Worm (Caenorhabditis elegans) whole organism, L4 larva: ENCODE results near the gene F58F6.6.

Source experiments
- F10B5.3 ChIP-seq: sonication (generic microtip); optimal IDR thresholded peaks from 2 replicates; lab custom pipeline; 2016; ENCODE audit warnings: mild to moderate bottlenecking, missing genetic modification characterization, missing compliant biosample characterization
- F37D6.2 ChIP-seq: sonication (generic microtip); optimal IDR thresholded peaks from 2 replicates; lab custom pipeline; 2016; ENCODE audit warnings: mild to moderate bottlenecking, missing genetic modification characterization, missing compliant biosample characterization
- F49E8.2 ChIP-seq: sonication (generic microtip); optimal IDR thresholded peaks from 2 replicates; lab custom pipeline; 2016; ENCODE audit warnings: missing compliant biosample characterization, mild to moderate bottlenecking, missing genetic modification characterization, borderline replicate concordance
- T20F7.1 ChIP-seq: fragments of 200-800 bp; sonication (Bioruptor generic); optimal IDR thresholded peaks from 2 replicates; lab custom pipeline; 2018; ENCODE audit warnings: mild to moderate bottlenecking, missing genetic modification characterization, missing compliant biosample characterization
- T26A8.4 ChIP-seq: fragments of 200-800 bp; sonication (Bioruptor generic); IDR thresholded peaks from 2 replicates; pipeline ENCODE4 v1.3.6; 2022; ENCODE audit warnings: missing genetic modification characterization, missing compliant biosample characterization
- Y105C5A.15 ChIP-seq: fragments of 200-800 bp; sonication (Bioruptor generic); IDR thresholded peaks from 2 replicates; pipeline ENCODE4 v1.3.6; 2022; ENCODE audit warnings: missing genetic modification characterization, missing compliant biosample characterization
- Y48G9A.11 ChIP-seq: fragments of 200-800 bp; sonication (Bioruptor generic); IDR thresholded peaks from 2 replicates; pipeline ENCODE4 v1.3.6; 2022; ENCODE audit warnings: missing genetic modification reagents, missing genetic modification characterization, missing compliant biosample characterization
- ZK546.5 ChIP-seq, 2 experiments: sonication (generic microtip); optimal IDR thresholded peaks; 2 replicates each; lab custom pipeline; 2017; ENCODE audit warnings: missing biosample characterization in 2 of 2, missing genetic modification characterization in 2 of 2
- aha-1 ChIP-seq: fragments of 150-350 bp; peaks from one replicate; lab custom pipeline; 2014; ENCODE audit warnings: missing biosample characterization, missing genetic modification characterization
- arid-1 ChIP-seq: fragments of 200-800 bp; sonication (Bioruptor generic); conservative IDR thresholded peaks from 2 replicates; pipeline ENCODE4 v1.3.6; 2022; ENCODE audit warnings: missing genetic modification reagents, missing genetic modification characterization, missing compliant biosample characterization
- ceh-20 ChIP-seq: fragments of 200-800 bp; sonication (Bioruptor generic); IDR thresholded peaks from 2 replicates; pipeline ENCODE4 v1.3.6; 2022; ENCODE audit warnings: missing genetic modification reagents, missing genetic modification characterization, missing compliant biosample characterization
- ceh-28 ChIP-seq: fragments of 150-350 bp; optimal IDR thresholded peaks from 2 replicates; lab custom pipeline; 2014; ENCODE audit warnings: missing biosample characterization, missing genetic modification reagents, missing genetic modification characterization
- ceh-62 ChIP-seq: sonication (generic microtip); optimal IDR thresholded peaks from 2 replicates; lab custom pipeline; 2017; ENCODE audit warnings: missing biosample characterization, missing genetic modification characterization
- ces-1 ChIP-seq: fragments of 150-350 bp; sonication (generic microtip); optimal IDR thresholded peaks from 4 replicates; lab custom pipeline; 2014; ENCODE audit warnings: missing biosample characterization, missing genetic modification reagents, missing genetic modification characterization
- ctbp-1 ChIP-seq: fragments of 200-800 bp; sonication (Bioruptor generic); IDR thresholded peaks from 2 replicates; pipeline ENCODE4 v1.3.6; 2022; ENCODE audit warnings: missing genetic modification reagents, missing genetic modification characterization, missing compliant biosample characterization
- daf-16 ChIP-seq, 3 experiments: sonication (generic microtip); optimal IDR thresholded peaks; 2 replicates each; lab custom pipeline; 2016 to 2017; ENCODE audit warnings: missing genetic modification characterization in 3 of 3, missing genetic modification reagents in 3 of 3, mild to moderate bottlenecking in 2 of 3, missing compliant biosample characterization in 2 of 3, missing biosample characterization in 1 of 3, moderate library complexity in 1 of 3
- daf-19 ChIP-seq: fragments of 200-800 bp; sonication (Bioruptor generic); conservative IDR thresholded peaks from 2 replicates; pipeline ENCODE4 v1.3.6; 2022; ENCODE audit warnings: missing genetic modification characterization, missing compliant biosample characterization
- daf-8 ChIP-seq: fragments of 200-800 bp; sonication (Bioruptor generic); IDR thresholded peaks from 2 replicates; pipeline ENCODE4 v1.3.6; 2022; ENCODE audit warnings: missing genetic modification characterization, missing compliant biosample characterization
- duxl-1 ChIP-seq: sonication (generic microtip); optimal IDR thresholded peaks from 2 replicates; lab custom pipeline; 2016; ENCODE audit warnings: mild to moderate bottlenecking, missing genetic modification characterization, moderate library complexity, missing compliant biosample characterization; ENCODE audit not compliant: poor library complexity
- egl-43 ChIP-seq: fragments of 200-800 bp; sonication (Bioruptor generic); IDR thresholded peaks from 2 replicates; pipeline ENCODE4 v1.3.6; 2022; ENCODE audit warnings: missing genetic modification reagents, missing genetic modification characterization, missing compliant biosample characterization
- fos-1 ChIP-seq: fragments of 150-350 bp; optimal IDR thresholded peaks from 2 replicates; lab custom pipeline; 2014; ENCODE audit warnings: missing biosample characterization, missing genetic modification characterization
- hif-1 ChIP-seq, 2 experiments: sonication (generic microtip); optimal IDR thresholded peaks; 2 replicates each; lab custom pipeline; 2016 to 2017; ENCODE audit warnings: missing compliant biosample characterization in 2 of 2, missing genetic modification characterization in 2 of 2, missing genetic modification reagents in 2 of 2, missing genotype in 2 of 2, mild to moderate bottlenecking in 1 of 2
- jun-1 ChIP-seq: fragments of 150-350 bp; optimal IDR thresholded peaks from 2 replicates; lab custom pipeline; 2014; ENCODE audit warnings: missing biosample characterization, missing genetic modification reagents, missing genetic modification characterization
- lim-7 ChIP-seq: fragments of 200-800 bp; sonication (Bioruptor generic); IDR thresholded peaks from 2 replicates; pipeline ENCODE4 v1.3.6; 2022; ENCODE audit warnings: missing genetic modification characterization, missing compliant biosample characterization
- lin-13 ChIP-seq: fragments of 150-350 bp; optimal IDR thresholded peaks from 2 replicates; lab custom pipeline; 2014; ENCODE audit warnings: missing biosample characterization, missing genetic modification reagents, missing genetic modification characterization
- lin-15B ChIP-seq: fragments of 150-350 bp; sonication (generic microtip); optimal IDR thresholded peaks from 3 replicates; lab custom pipeline; 2014; ENCODE audit warnings: missing biosample characterization, missing genetic modification characterization
- lin-29 ChIP-seq: fragments of 200-800 bp; sonication (Bioruptor generic); IDR thresholded peaks from 2 replicates; pipeline ENCODE4 v1.3.6; 2022; ENCODE audit warnings: missing genetic modification reagents, missing genetic modification characterization, missing compliant biosample characterization
- lin-38 ChIP-seq: fragments of 200-800 bp; sonication (Bioruptor generic); IDR thresholded peaks from 2 replicates; pipeline ENCODE4 v1.3.6; 2022; ENCODE audit warnings: missing genetic modification reagents, missing genetic modification characterization, missing compliant biosample characterization
- lin-39 ChIP-seq: fragments of 150-350 bp; optimal IDR thresholded peaks from 2 replicates; lab custom pipeline; 2014; ENCODE audit warnings: missing biosample characterization, missing genetic modification reagents, missing genetic modification characterization
- lsy-2 ChIP-seq, 2 experiments: fragments of 150-350 bp in 1 of 2; sonication (generic microtip) in 1 of 2; optimal IDR thresholded peaks; 2 replicates each; lab custom pipeline; 2014 to 2017; ENCODE audit warnings: missing biosample characterization in 2 of 2, missing genetic modification characterization in 2 of 2
- mdt-29 ChIP-seq: fragments of 200-800 bp; sonication (Bioruptor generic); IDR thresholded peaks from 2 replicates; pipeline ENCODE4 v1.3.6; 2022; ENCODE audit warnings: missing genetic modification reagents, missing genetic modification characterization, missing compliant biosample characterization
- mes-2 ChIP-seq: sonication (generic microtip); optimal IDR thresholded peaks from 2 replicates; lab custom pipeline; 2016; ENCODE audit warnings: missing genotype, mild to moderate bottlenecking, missing genetic modification characterization, missing compliant biosample characterization; ENCODE audit not compliant: poor library complexity, severe bottlenecking
- mxl-3 ChIP-seq: fragments of 200-800 bp; sonication (Bioruptor generic); optimal IDR thresholded peaks from 2 replicates; lab custom pipeline; 2018; ENCODE audit warnings: mild to moderate bottlenecking, missing genetic modification characterization, missing compliant biosample characterization
- nhr-11 ChIP-seq: fragments of 150-350 bp; optimal IDR thresholded peaks from 2 replicates; lab custom pipeline; 2014; ENCODE audit warnings: missing biosample characterization, missing genetic modification characterization
- nhr-237 ChIP-seq: sonication (generic microtip); optimal IDR thresholded peaks from 2 replicates; lab custom pipeline; 2017; ENCODE audit warnings: missing biosample characterization, missing genetic modification characterization
- nhr-25 ChIP-seq: sonication (generic microtip); optimal IDR thresholded peaks from 2 replicates; lab custom pipeline; 2017; ENCODE audit warnings: missing genetic modification characterization, mild to moderate bottlenecking, missing compliant biosample characterization, antibody characterized with exemption, moderate library complexity, borderline replicate concordance; ENCODE audit not compliant: insufficient read depth
- nhr-41 ChIP-seq: fragments of 200-800 bp; sonication (Bioruptor generic); IDR thresholded peaks from 2 replicates; pipeline ENCODE4 v1.3.6; 2022; ENCODE audit warnings: missing genetic modification reagents, missing genetic modification characterization, missing compliant biosample characterization
- nhr-42 ChIP-seq: fragments of 200-800 bp; sonication (Bioruptor generic); IDR thresholded peaks from 2 replicates; pipeline ENCODE4 v1.3.6; 2022; ENCODE audit warnings: missing genetic modification characterization, missing compliant biosample characterization
- nhr-48 ChIP-seq: sonication (generic microtip); optimal IDR thresholded peaks from 2 replicates; lab custom pipeline; 2016; ENCODE audit warnings: mild to moderate bottlenecking, missing genetic modification characterization, missing compliant biosample characterization
- saeg-2 ChIP-seq: fragments of 200-800 bp; sonication (Bioruptor generic); IDR thresholded peaks from 2 replicates; pipeline ENCODE4 v1.3.6; 2022; ENCODE audit warnings: missing genetic modification reagents, missing genetic modification characterization, missing compliant biosample characterization
- skn-1 ChIP-seq: fragments of 150-350 bp; optimal IDR thresholded peaks from 2 replicates; lab custom pipeline; 2014; ENCODE audit warnings: missing biosample characterization, missing genetic modification characterization
- snpc-1.2 ChIP-seq: fragments of 200-800 bp; sonication (Bioruptor generic); IDR thresholded peaks from 2 replicates; pipeline ENCODE4 v1.3.6; 2022; ENCODE audit warnings: missing genetic modification reagents, missing genetic modification characterization, missing compliant biosample characterization
- snpc-4 ChIP-seq: fragments of 150-350 bp; optimal IDR thresholded peaks from 2 replicates; lab custom pipeline; 2014; ENCODE audit warnings: missing biosample characterization, missing genetic modification characterization
- spr-1 ChIP-seq: sonication (generic microtip); optimal IDR thresholded peaks from 2 replicates; lab custom pipeline; 2016; ENCODE audit warnings: mild to moderate bottlenecking, missing genetic modification characterization, missing compliant biosample characterization
- unc-39 ChIP-seq: sonication (generic microtip); optimal IDR thresholded peaks from 2 replicates; lab custom pipeline; 2017; ENCODE audit warnings: missing biosample characterization, missing genetic modification characterization
- unc-62 ChIP-seq, 3 experiments: fragments of 150-350 bp in 1 of 3; sonication (generic microtip); optimal IDR thresholded peaks in 2 of 3; peaks in 1 of 3; 1 replicate in 1 of 3; 2 replicates in 2 of 3; lab custom pipeline; 2014 to 2017; ENCODE audit warnings: missing biosample characterization in 3 of 3, missing genetic modification characterization in 3 of 3, missing genetic modification reagents in 3 of 3, missing genotype in 1 of 3
- vab-7 ChIP-seq: fragments of 200-800 bp; sonication (Bioruptor generic); IDR thresholded peaks from 2 replicates; pipeline ENCODE4 v1.3.6; 2022; ENCODE audit warnings: missing genetic modification reagents, missing genetic modification characterization, missing compliant biosample characterization
- zag-1 ChIP-seq: fragments of 150-350 bp; optimal IDR thresholded peaks from 2 replicates; lab custom pipeline; 2014; ENCODE audit warnings: missing biosample characterization, missing genetic modification characterization
- zfp-3 ChIP-seq: fragments of 200-800 bp; sonication (Bioruptor generic); conservative IDR thresholded peaks from 2 replicates; pipeline ENCODE4 v1.3.6; 2022; ENCODE audit warnings: missing genetic modification reagents, missing genetic modification characterization, missing compliant biosample characterization
- ztf-7 ChIP-seq: fragments of 150-350 bp; optimal IDR thresholded peaks from 2 replicates; lab custom pipeline; 2014; ENCODE audit warnings: missing biosample characterization, missing genetic modification characterization

Gene F58F6.6

DNA sequence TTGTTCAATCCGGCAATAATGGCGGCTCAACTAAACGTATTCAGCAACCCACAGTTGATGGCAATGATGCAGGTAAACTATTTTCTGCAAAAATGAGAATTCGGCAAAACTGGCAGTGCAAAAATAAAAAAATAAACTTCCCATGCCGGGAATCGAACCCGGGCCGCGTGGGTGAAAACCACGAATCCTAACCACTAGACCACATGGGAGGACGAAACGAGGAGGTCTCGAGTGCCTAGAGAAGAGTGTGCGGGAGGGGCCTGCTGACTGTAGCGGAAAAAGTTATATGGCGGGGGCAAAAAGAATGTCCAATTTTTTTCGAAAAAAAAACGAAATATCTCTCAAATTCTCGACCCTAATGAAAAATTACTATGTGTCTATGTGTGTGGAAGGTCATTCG, 47.2 kb downstream of the F58F6.6 start (continued):
- TF ChIP-seq daf-8 (GFP tag; lab: Robert Waterston, UW) (no peak), fos-1 (tag; lab: Kevin White, UChicago) (no peak), aha-1 (peak; percentile 5), ces-1 (GFP tag; lab: Kevin White, UChicago) (no peak), egl-43 (GFP tag; lab: Robert Waterston, UW) (peak; percentile 85), saeg-2 (GFP tag; lab: Robert Waterston, UW) (no peak), Y48G9A.11 (peak; percentile 66), nhr-41 (GFP tag; lab: Robert Waterston, UW) (peak; percentile 69), vab-7 (peak; percentile 83), lin-29 (GFP tag; lab: Robert Waterston, UW) (no peak), hif-1 (tag; optimal IDR thresholded peaks at IDR 0.05; lab: Kevin White, UChicago) (no peak), nhr-42 (GFP tag; lab: Robert Waterston, UW) (peak; percentile 65; the same call in 1 of the 2 replicates), ctbp-1 (GFP tag; lab: Robert Waterston, UW) (peak; percentile 48; the same call in 1 of the 2 replicates), nhr-237 (no peak), zag-1 (tag; lab: Kevin White, UChicago) (no peak), unc-62 (GFP tag; optimal IDR thresholded peaks at IDR 0.05 in 1 of 2; lab: Kevin White, UChicago) (no peak), unc-62 (tag; optimal IDR thresholded peaks at IDR 0.05; lab: Kevin White, UChicago) (no peak), daf-16 (GFP tag; optimal IDR thresholded peaks at IDR 0.05; lab: Kevin White, UChicago) (peak in 1 of 2 experiments; percentile 13), daf-16 (tag; optimal IDR thresholded peaks at IDR 0.05; lab: Kevin White, UChicago) (peak; percentile 4), F37D6.2 (tag; lab: Kevin White, UChicago) (no peak), spr-1 (tag; lab: Kevin White, UChicago) (peak; percentile 5), zfp-3 (peak; percentile 57; the same call in 1 of the 2 replicates), lin-13 (GFP tag; lab: Kevin White, UChicago) (peak; percentile 33), snpc-1.2 (GFP tag; lab: Robert Waterston, UW) (no peak), mes-2 (tag; lab: Kevin White, UChicago) (peak; percentile 56), F10B5.3 (tag; lab: Kevin White, UChicago) (no peak), ZK546.5 (tag; optimal IDR thresholded peaks at IDR 0.05; lab: Kevin White, UChicago) (no peak), lim-7 (GFP tag; lab: Robert Waterston, UW) (peak; percentile 86), lin-39 (no peak), jun-1 (tag; lab: Kevin White, UChicago) (no peak), Y105C5A.15 (GFP tag; lab: Robert Waterston, UW) (no peak), lin-38 (GFP tag; lab: Robert Waterston, UW) (peak; percentile 65), lin-15B (tag; lab: Kevin White, UChicago) (no peak), ceh-28 (tag; lab: Kevin White, UChicago) (no peak), T26A8.4 (GFP tag; lab: Robert Waterston, UW) (peak; percentile 19; the same call in 1 of the 2 replicates), snpc-4 (no peak), mdt-29 (peak; percentile 48), skn-1 (tag; lab: Kevin White, UChicago) (no peak), F49E8.2 (tag; lab: Kevin White, UChicago) (no peak), duxl-1 (peak; percentile 54), lsy-2 (tag; optimal IDR thresholded peaks at IDR 0.05; lab: Kevin White, UChicago) (peak in 1 of 2 experiments; percentile 29), unc-39 (tag; lab: Kevin White, UChicago) (no peak), arid-1 (GFP tag; lab: Robert Waterston, UW) (peak; percentile 64), nhr-25 (tag; lab: Kevin White, UChicago) (no peak), nhr-11 (tag; lab: Kevin White, UChicago) (no peak), mxl-3 (GFP tag; lab: Kevin White, UChicago) (peak; percentile 39), nhr-48 (no peak), ceh-20 (no peak), ceh-62 (tag; lab: Kevin White, UChicago) (no peak), ztf-7 (tag; lab: Kevin White, UChicago) (no peak), daf-19 (GFP tag; lab: Robert Waterston, UW) (no peak), T20F7.1 (GFP tag; lab: Kevin White, UChicago) (no peak)
